Worm (Caenorhabditis elegans) whole organism, L4/young adult: ENCODE measurements around the gene idpb-3.
A peak's percentile ranks its signal among the peaks of the same experiment; 100 is the strongest.

Source experiments
- W03F9.2 ChIP-seq: fragments of 150-350 bp; optimal IDR thresholded peaks from 2 replicates; lab custom pipeline; 2014; ENCODE audit warnings: missing biosample characterization, missing genetic modification characterization
- dao-5 ChIP-seq: sonication (generic microtip); optimal IDR thresholded peaks from 2 replicates; lab custom pipeline; 2016; ENCODE audit warnings: missing genotype, missing genetic modification characterization, moderate library complexity, missing compliant biosample characterization
- him-1 ChIP-seq: sonication (generic microtip); optimal IDR thresholded peaks from 2 replicates; lab custom pipeline; 2016; ENCODE audit warnings: missing genotype, missing genetic modification reagents, missing genetic modification characterization, missing compliant biosample characterization

The idpb-3 gene

DNA sequence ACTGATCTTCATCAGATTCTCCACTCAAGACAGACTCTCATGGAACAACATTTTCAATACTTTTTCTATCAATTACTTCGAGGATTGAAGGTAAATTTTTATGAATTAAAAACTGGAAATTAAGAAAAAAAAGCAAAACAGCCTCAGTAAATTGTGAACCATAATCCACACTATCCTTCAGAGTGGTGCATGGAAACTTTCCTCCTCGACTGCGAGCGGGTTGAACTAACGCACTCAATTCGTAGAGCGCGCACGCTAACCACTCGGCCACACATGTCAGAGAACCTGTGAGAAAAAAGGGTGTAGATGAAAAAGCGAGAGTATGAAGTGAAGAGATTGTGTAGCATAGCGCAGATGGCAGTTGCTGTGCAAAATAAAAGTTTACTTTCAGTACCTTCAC lies 3.4 kb upstream of the idpb-3 start:
- TF ChIP-seq W03F9.2 (peak; percentile 32), dao-5 (peak; percentile 76), him-1 (tag; lab: Kevin White, UChicago) (peak; percentile 86)

- TF ChIP-seq dao-5 (no peak), W03F9.2 (no peak), him-1 (tag; lab: Kevin White, UChicago) (no peak)
These were observed 2.3 kb upstream of the idpb-3 start, which contains the start of the genes C04G6.11 and mpk-2 for ce11 chrII:5103784-5104457. C04G6.11 (minus strand) TSS chrII:5103834. mpk-2 (plus strand) TSS chrII:5104118.

DNA sequence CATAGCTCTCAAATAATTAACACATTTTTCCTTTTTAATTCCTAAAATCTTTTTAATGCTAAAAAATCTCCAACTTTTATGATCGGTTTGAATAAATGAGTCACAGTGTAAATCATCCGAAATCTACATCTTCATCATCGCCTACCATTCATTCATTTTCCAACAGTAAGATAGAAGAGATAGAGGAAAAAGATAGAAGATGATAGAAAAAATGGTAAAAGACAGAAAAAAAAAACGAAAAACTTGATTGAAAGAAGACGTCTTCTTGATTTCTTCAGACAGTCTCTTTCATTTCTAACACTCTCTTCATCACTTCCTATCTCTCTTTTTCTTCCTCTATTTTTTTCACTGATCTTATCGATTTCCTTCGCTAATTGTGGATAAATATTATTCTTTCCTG lies 1.6 kb upstream of the idpb-3 start:
- TF ChIP-seq him-1 (tag; lab: Kevin White, UChicago), result no peak
- no peak for TF ChIP-seq W03F9.2
- no peak for TF ChIP-seq dao-5

DNA sequence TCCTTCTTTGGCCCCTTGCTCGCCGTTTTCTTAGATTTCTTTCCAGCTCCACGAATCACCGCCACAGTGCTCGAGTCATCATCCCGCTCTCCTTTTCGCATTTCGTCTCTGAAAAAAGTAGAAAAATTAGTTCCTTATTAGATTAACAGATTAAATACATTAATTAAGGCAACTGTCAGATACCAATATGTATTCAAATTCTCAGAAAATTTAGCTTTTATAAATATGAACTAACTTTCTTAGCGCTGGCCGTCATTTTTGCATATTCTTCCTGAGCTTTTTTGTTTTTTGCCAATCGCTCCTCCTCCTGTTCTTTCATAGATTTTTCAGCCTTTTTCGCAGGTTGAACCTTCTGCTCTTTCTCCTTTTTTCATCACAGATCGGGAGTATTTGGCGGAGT lies 2.0 kb downstream of the idpb-3 start, which contains the start of gene C04G6.6:
C04G6.6 (minus strand) TSS at position 101 of the 400 bp plus-strand sequence.
- TF ChIP-seq dao-5, result no peak
- no peak for TF ChIP-seq W03F9.2
- no peak for TF ChIP-seq him-1 (tag; lab: Kevin White, UChicago)

ce11 chrII:5099034-5099433 lies 2.6 kb downstream of the idpb-3 start:
- TF ChIP-seq him-1 (tag; lab: Kevin White, UChicago), result no peak
- no peak for TF ChIP-seq dao-5
- TF ChIP-seq W03F9.2, result no peak

- TF ChIP-seq W03F9.2, result no peak
- no peak for TF ChIP-seq dao-5
- TF ChIP-seq him-1 (tag; lab: Kevin White, UChicago), result no peak
These were observed 7.7 kb downstream of the idpb-3 start, which contains the start of gene C04G6.13 for ce11 chrII:5093945-5094344. C04G6.13 (plus strand) TSS chrII:5094245.

DNA sequence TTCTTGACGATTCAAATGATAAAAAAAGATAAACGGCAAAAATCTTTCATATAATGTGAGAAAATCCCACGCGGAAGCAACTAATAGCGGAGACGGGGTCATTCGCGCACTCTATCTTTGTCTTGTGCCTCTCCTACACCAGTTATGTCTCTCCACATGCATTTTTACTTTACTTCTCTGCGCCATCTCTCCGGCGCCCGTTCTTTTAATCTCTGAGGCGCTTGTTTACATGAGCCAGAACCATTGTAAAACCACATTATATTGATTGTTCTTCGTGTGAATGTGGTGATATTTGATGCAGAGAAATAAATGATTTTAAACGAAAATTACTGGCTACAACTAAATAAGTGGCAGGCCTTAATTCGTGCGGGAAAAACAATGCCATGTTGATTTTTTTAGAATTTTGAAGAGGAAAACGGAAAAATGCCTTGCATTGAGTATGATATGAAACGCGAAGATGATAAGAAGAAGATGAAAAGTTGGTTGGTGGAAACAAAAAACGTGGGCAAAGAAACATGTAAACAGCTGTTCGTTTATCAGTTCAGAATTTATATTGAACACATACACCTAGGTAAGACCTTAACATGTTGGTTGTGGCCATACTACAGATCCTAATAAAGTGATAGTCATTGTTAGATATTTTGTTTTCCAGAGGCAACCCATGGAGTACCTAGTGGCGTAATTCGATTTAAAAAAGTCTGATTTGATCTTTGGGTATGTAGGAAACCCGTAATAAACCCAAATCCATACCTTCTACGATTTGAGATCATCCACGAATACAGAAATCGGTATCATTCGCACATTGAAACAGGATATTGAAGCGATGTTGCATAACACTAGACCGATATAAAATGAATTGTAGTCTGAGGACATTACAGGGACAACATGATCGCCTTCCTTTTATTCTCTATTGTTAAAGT lies 9.0 kb downstream of the idpb-3 start, which contains the start of gene C04G6.2:
C04G6.2 (plus strand) TSS at position 870 of the 920 bp plus-strand sequence.
- TF ChIP-seq W03F9.2, result no peak
- no peak for TF ChIP-seq him-1 (tag; lab: Kevin White, UChicago)

ce11 chrII:5091640-5092243 lies 9.9 kb downstream of the idpb-3 start, which contains the start of gene pld-1:
pld-1 (minus strand) TSS chrII:5091690.
- no peak for TF ChIP-seq dao-5
- peak; percentile 34 for TF ChIP-seq W03F9.2

DNA sequence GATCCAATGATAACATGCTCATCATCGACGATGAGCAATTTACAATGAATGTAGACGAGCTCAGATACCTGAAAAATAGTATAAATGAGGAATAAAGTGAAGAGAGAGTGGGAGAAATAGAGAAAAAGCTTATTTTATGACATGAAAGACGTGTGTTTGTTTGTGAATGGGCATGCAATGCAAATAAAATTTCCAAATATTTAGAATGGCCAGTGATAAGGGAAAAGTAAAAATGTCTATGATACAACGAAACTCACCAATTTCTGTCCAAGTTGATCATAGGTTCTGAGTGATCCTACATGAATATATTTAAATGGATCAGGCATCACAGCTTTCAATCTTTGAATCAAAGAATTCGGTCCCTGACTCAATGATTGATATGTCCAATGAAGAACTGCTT lies 15.5 kb downstream of the idpb-3 start:
- TF ChIP-seq him-1 (tag; lab: Kevin White, UChicago), result no peak
- no peak for TF ChIP-seq W03F9.2
- no peak for TF ChIP-seq dao-5

- no peak for TF ChIP-seq him-1 (tag; lab: Kevin White, UChicago)
- no peak for TF ChIP-seq dao-5
- TF ChIP-seq W03F9.2, result no peak
These were observed 16.2 kb downstream of the idpb-3 start, which contains the start of gene txt-9 for ce11 chrII:5085450-5085849. txt-9 (plus strand) TSS chrII:5085785.

DNA sequence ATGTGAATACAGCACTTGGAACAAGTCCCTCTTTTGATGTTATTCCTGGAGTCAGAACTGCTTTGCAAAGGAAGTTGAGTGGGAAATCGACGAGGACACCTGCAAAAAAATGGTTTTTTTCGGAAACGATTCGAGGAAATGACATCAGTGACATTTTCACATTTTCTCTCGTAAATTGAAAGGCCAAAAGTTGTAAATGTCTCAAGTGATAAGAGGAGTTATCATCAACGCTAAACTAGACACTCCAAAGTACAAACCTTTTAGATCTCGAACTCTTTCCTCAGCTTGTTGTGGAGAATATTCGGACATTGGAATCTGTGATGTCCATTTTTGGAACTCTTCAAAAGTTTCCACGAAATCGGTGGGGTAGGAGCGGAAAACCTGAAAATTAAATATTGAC lies 17.4 kb downstream of the idpb-3 start:
- TF ChIP-seq W03F9.2 (no peak), him-1 (tag; lab: Kevin White, UChicago) (no peak), dao-5 (no peak)

DNA sequence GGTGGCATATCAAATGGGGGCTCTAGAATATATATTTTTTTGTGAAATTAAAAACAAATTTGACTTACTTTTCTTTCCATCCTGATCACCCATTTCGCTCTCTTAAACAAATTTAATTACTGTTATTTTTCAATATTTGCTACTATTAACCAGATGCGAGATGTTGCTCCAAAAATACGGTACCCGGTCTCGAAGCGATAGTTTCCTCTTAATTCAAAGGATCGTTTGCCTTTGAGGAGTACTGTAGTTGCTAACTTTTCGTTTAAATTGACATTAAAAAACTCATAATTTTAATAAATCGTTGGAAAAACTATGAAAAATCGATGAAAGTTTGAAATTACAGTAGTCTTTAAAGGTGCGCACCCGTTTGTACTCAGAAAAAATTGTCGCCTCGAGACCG lies 18.3 kb downstream of the idpb-3 start, which contains the start of gene C04G6.4:
C04G6.4 (minus strand) TSS at position 101 of the 400 bp plus-strand sequence.
- TF ChIP-seq him-1 (tag; lab: Kevin White, UChicago) (no peak), dao-5 (no peak), W03F9.2 (no peak)

ce11 chrII:5081124-5081913 lies 20.3 kb downstream of the idpb-3 start, which contains the start of gene dsh-2:
dsh-2 (minus strand) TSS chrII:5081174.
- TF ChIP-seq W03F9.2 (peak; percentile 45), him-1 (tag; lab: Kevin White, UChicago) (no peak), dao-5 (no peak)
